Worm (Caenorhabditis elegans) whole organism, young adult: ENCODE results near the gene pot-1.

Experiments
- B0019.2 ChIP-seq: fragments of 200-800 bp; sonication (Bioruptor generic); conservative IDR thresholded peaks from 2 replicates; pipeline ENCODE4 v1.3.6; 2022; ENCODE audit warnings: missing genetic modification reagents, missing genetic modification characterization, missing compliant biosample characterization
- B0035.1 ChIP-seq: sonication (generic microtip); optimal IDR thresholded peaks from 2 replicates; lab custom pipeline; 2016; ENCODE audit warnings: missing genetic modification characterization, mild to moderate bottlenecking, missing compliant biosample characterization, missing genotype, missing genetic modification reagents
- F10E7.11 ChIP-seq: sonication (generic microtip); optimal IDR thresholded peaks from 2 replicates; lab custom pipeline; 2017; ENCODE audit warnings: mild to moderate bottlenecking, missing genetic modification characterization, moderate library complexity, missing compliant biosample characterization
- F37B4.10 ChIP-seq: fragments of 200-800 bp; sonication (Bioruptor generic); IDR thresholded peaks from 2 replicates; pipeline ENCODE4 v1.3.6; 2022; ENCODE audit warnings: missing genetic modification characterization, missing compliant biosample characterization
- F39B2.1 ChIP-seq: fragments of 200-800 bp; sonication (Bioruptor generic); IDR thresholded peaks from 2 replicates; pipeline ENCODE4 v1.3.6; 2022; ENCODE audit warnings: missing genetic modification reagents, missing genetic modification characterization, missing compliant biosample characterization
- F55B11.4 ChIP-seq: sonication (generic microtip); optimal IDR thresholded peaks from 2 replicates; lab custom pipeline; 2016; ENCODE audit warnings: missing compliant biosample characterization, missing genetic modification characterization, borderline replicate concordance; ENCODE audit not compliant: insufficient read depth
- F57C9.4 ChIP-seq: sonication (generic microtip); optimal IDR thresholded peaks from 2 replicates; lab custom pipeline; 2017; ENCODE audit warnings: mild to moderate bottlenecking, missing genetic modification characterization, missing compliant biosample characterization
- K11D2.4 ChIP-seq: fragments of 200-800 bp; sonication (Bioruptor generic); IDR thresholded peaks from 2 replicates; pipeline ENCODE4 v1.3.6; 2022; ENCODE audit warnings: missing genetic modification reagents, missing genetic modification characterization, missing compliant biosample characterization
- K12H6.12 ChIP-seq: fragments of 200-800 bp; sonication (Bioruptor generic); optimal IDR thresholded peaks from 2 replicates; lab custom pipeline; 2018; ENCODE audit warnings: mild to moderate bottlenecking, missing genetic modification characterization, missing compliant biosample characterization
- T26A5.8 ChIP-seq: sonication (generic microtip); optimal IDR thresholded peaks from 2 replicates; lab custom pipeline; 2016; ENCODE audit warnings: missing genetic modification characterization, missing compliant biosample characterization
- Y53G8AR.9 ChIP-seq: fragments of 200-800 bp; sonication (Bioruptor generic); conservative IDR thresholded peaks from 2 replicates; pipeline ENCODE4 v1.3.6; 2022; ENCODE audit warnings: missing genetic modification reagents, missing genetic modification characterization, missing compliant biosample characterization
- ama-1 ChIP-seq, 3 experiments: fragments of 150-350 bp in 1 of 3; sonication (generic microtip) in 2 of 3; optimal IDR thresholded peaks; 2 replicates each; lab custom pipeline; 2014 to 2018; ENCODE audit warnings: missing biosample characterization in 2 of 3, missing genetic modification characterization in 2 of 3, missing genetic modification reagents in 2 of 3
- aptf-3 ChIP-seq: fragments of 200-800 bp; sonication (Bioruptor generic); IDR thresholded peaks from 2 replicates; pipeline ENCODE4 v1.3.6; 2022; ENCODE audit warnings: missing genetic modification characterization, missing compliant biosample characterization
- atf-7 ChIP-seq: sonication (generic microtip); optimal IDR thresholded peaks from 2 replicates; lab custom pipeline; 2017; ENCODE audit warnings: mild to moderate bottlenecking, missing genetic modification characterization, missing compliant biosample characterization
- athp-1 ChIP-seq: sonication (generic microtip); optimal IDR thresholded peaks from 2 replicates; lab custom pipeline; 2017; ENCODE audit warnings: mild to moderate bottlenecking, missing genetic modification characterization, missing compliant biosample characterization
- attf-3 ChIP-seq: fragments of 200-800 bp; sonication (Bioruptor generic); conservative IDR thresholded peaks from 2 replicates; pipeline ENCODE4 v1.3.6; 2022; ENCODE audit warnings: missing genetic modification reagents, missing genetic modification characterization, missing compliant biosample characterization
- attf-5 ChIP-seq: fragments of 200-800 bp; sonication (Bioruptor generic); optimal IDR thresholded peaks from 2 replicates; lab custom pipeline; 2018; ENCODE audit warnings: mild to moderate bottlenecking, missing genetic modification characterization, missing compliant biosample characterization
- ceh-40 ChIP-seq: fragments of 200-800 bp; sonication (Bioruptor generic); IDR thresholded peaks from 2 replicates; pipeline ENCODE4 v1.3.6; 2022; ENCODE audit warnings: missing genetic modification characterization, missing compliant biosample characterization
- ceh-79 ChIP-seq: sonication (generic microtip); optimal IDR thresholded peaks from 2 replicates; lab custom pipeline; 2017; ENCODE audit warnings: mild to moderate bottlenecking, missing genetic modification characterization, missing compliant biosample characterization
- dpl-1 ChIP-seq: fragments of 150-350 bp; optimal IDR thresholded peaks from 2 replicates; lab custom pipeline; 2014; ENCODE audit warnings: missing biosample characterization, missing genetic modification reagents, missing genetic modification characterization
- egl-44 ChIP-seq: fragments of 200-800 bp; sonication (Bioruptor generic); IDR thresholded peaks from 2 replicates; pipeline ENCODE4 v1.3.6; 2022; ENCODE audit warnings: missing genetic modification reagents, missing genetic modification characterization, missing compliant biosample characterization
- ets-4 ChIP-seq: fragments of 200-800 bp; sonication (Bioruptor generic); optimal IDR thresholded peaks from 2 replicates; lab custom pipeline; 2018; ENCODE audit warnings: mild to moderate bottlenecking, missing genetic modification characterization, missing compliant biosample characterization
- fkh-3 ChIP-seq: sonication (generic microtip); optimal IDR thresholded peaks from 2 replicates; lab custom pipeline; 2016; ENCODE audit warnings: mild to moderate bottlenecking, missing genetic modification characterization, missing compliant biosample characterization
- him-1 ChIP-seq: sonication (generic microtip); optimal IDR thresholded peaks from 2 replicates; lab custom pipeline; 2016; ENCODE audit warnings: missing genotype, missing genetic modification reagents, missing genetic modification characterization, missing compliant biosample characterization
- hlh-26 ChIP-seq: fragments of 200-800 bp; sonication (Bioruptor generic); conservative IDR thresholded peaks from 2 replicates; pipeline ENCODE4 v1.3.6; 2022; ENCODE audit warnings: missing genetic modification reagents, missing genetic modification characterization, missing compliant biosample characterization
- hrde-1 ChIP-seq: sonication (generic microtip); optimal IDR thresholded peaks from 2 replicates; lab custom pipeline; 2016; ENCODE audit warnings: missing genetic modification characterization, mild to moderate bottlenecking, missing compliant biosample characterization, moderate library complexity, missing genotype, missing genetic modification reagents, borderline replicate concordance
- hsf-1 ChIP-seq: fragments of 200-800 bp; sonication (Bioruptor generic); IDR thresholded peaks from 2 replicates; pipeline ENCODE4 v1.3.6; 2022; ENCODE audit warnings: missing genetic modification reagents, missing genetic modification characterization, missing compliant biosample characterization
- let-526 ChIP-seq: fragments of 200-800 bp; sonication (Bioruptor generic); IDR thresholded peaks from 2 replicates; pipeline ENCODE4 v1.3.6; 2022; ENCODE audit warnings: missing genetic modification reagents, missing genetic modification characterization, missing compliant biosample characterization
- lin-35 ChIP-seq, 3 experiments: fragments of 150-350 bp in 2 of 3; sonication (generic microtip) in 1 of 3; optimal IDR thresholded peaks; 2 replicates each; lab custom pipeline; 2014 to 2018; ENCODE audit warnings: missing biosample characterization in 3 of 3, missing genetic modification characterization in 3 of 3, missing genetic modification reagents in 3 of 3
- lsl-1 ChIP-seq: fragments of 200-800 bp; sonication (Bioruptor generic); optimal IDR thresholded peaks from 2 replicates; lab custom pipeline; 2018; ENCODE audit warnings: mild to moderate bottlenecking, missing genetic modification characterization, moderate library complexity, missing compliant biosample characterization
- lsy-27 ChIP-seq: sonication (generic microtip); optimal IDR thresholded peaks from 2 replicates; lab custom pipeline; 2017; ENCODE audit warnings: missing genetic modification characterization, mild to moderate bottlenecking, missing compliant biosample characterization, antibody characterized with exemption, missing genotype, borderline replicate concordance; ENCODE audit not compliant: insufficient read depth
- madf-8 ChIP-seq: fragments of 200-800 bp; sonication (Bioruptor generic); conservative IDR thresholded peaks from 2 replicates; pipeline ENCODE4 v1.3.6; 2022; ENCODE audit warnings: missing genetic modification reagents, missing genetic modification characterization, missing compliant biosample characterization
- nfya-2 ChIP-seq: fragments of 200-800 bp; sonication (Bioruptor generic); IDR thresholded peaks from 2 replicates; pipeline ENCODE4 v1.3.6; 2022; ENCODE audit warnings: missing genetic modification reagents, missing genetic modification characterization, missing compliant biosample characterization
- nhr-120 ChIP-seq: fragments of 200-800 bp; sonication (Bioruptor generic); IDR thresholded peaks from 2 replicates; pipeline ENCODE4 v1.3.6; 2022; ENCODE audit warnings: missing genetic modification characterization, missing compliant biosample characterization
- nhr-179 ChIP-seq: sonication (generic microtip); optimal IDR thresholded peaks from 2 replicates; lab custom pipeline; 2016; ENCODE audit warnings: mild to moderate bottlenecking, missing genetic modification characterization, missing compliant biosample characterization
- nhr-90 ChIP-seq: sonication (generic microtip); optimal IDR thresholded peaks from 2 replicates; lab custom pipeline; 2016; ENCODE audit warnings: missing genotype, mild to moderate bottlenecking, missing genetic modification characterization, missing compliant biosample characterization
- pbrm-1 ChIP-seq: fragments of 200-800 bp; sonication (Bioruptor generic); IDR thresholded peaks from 2 replicates; pipeline ENCODE4 v1.3.6; 2022; ENCODE audit warnings: missing genetic modification reagents, missing genetic modification characterization, missing compliant biosample characterization
- pha-4 ChIP-seq: fragments of 150-350 bp; sonication (generic microtip); optimal IDR thresholded peaks from 2 replicates; lab custom pipeline; 2014; ENCODE audit warnings: missing biosample characterization, missing genetic modification reagents, missing genetic modification characterization
- rcor-1 ChIP-seq: fragments of 200-800 bp; sonication (Bioruptor generic); IDR thresholded peaks from 2 replicates; pipeline ENCODE4 v1.3.6; 2022; ENCODE audit warnings: missing genetic modification reagents, missing genetic modification characterization, missing compliant biosample characterization
- rec-8 ChIP-seq, 2 experiments: sonication (generic microtip); optimal IDR thresholded peaks; 2 replicates each; lab custom pipeline; 2016; ENCODE audit warnings: mild to moderate bottlenecking in 2 of 2, missing genetic modification characterization in 2 of 2, missing genetic modification reagents in 2 of 2, missing genotype in 2 of 2, missing biosample characterization in 1 of 2, missing compliant biosample characterization in 1 of 2, moderate library complexity in 1 of 2
- sdz-38 ChIP-seq: sonication (generic microtip); optimal IDR thresholded peaks from 2 replicates; lab custom pipeline; 2016; ENCODE audit warnings: missing genotype, missing genetic modification characterization, missing compliant biosample characterization
- sptf-2 ChIP-seq: fragments of 200-800 bp; sonication (Bioruptor generic); optimal IDR thresholded peaks from 2 replicates; lab custom pipeline; 2018; ENCODE audit warnings: mild to moderate bottlenecking, missing genetic modification characterization, missing compliant biosample characterization
- unc-130 ChIP-seq: sonication (generic microtip); optimal IDR thresholded peaks from 2 replicates; lab custom pipeline; 2016; ENCODE audit warnings: missing genetic modification reagents, missing genetic modification characterization, missing compliant biosample characterization
- unc-62 ChIP-seq: fragments of 150-350 bp; optimal IDR thresholded peaks from 2 replicates; lab custom pipeline; 2014; ENCODE audit warnings: missing biosample characterization, missing genetic modification reagents, missing genetic modification characterization
- zfh-2 ChIP-seq: fragments of 200-800 bp; sonication (Bioruptor generic); conservative IDR thresholded peaks from 2 replicates; pipeline ENCODE4 v1.3.6; 2022; ENCODE audit warnings: missing genetic modification reagents, missing genetic modification characterization, missing compliant biosample characterization
- ztf-22 ChIP-seq: fragments of 200-800 bp; sonication (Bioruptor generic); optimal IDR thresholded peaks from 2 replicates; lab custom pipeline; 2018; ENCODE audit warnings: mild to moderate bottlenecking, missing genetic modification characterization, moderate library complexity, missing compliant biosample characterization
- ztf-28 ChIP-seq: fragments of 200-800 bp; sonication (Bioruptor generic); IDR thresholded peaks from 2 replicates; pipeline ENCODE4 v1.3.6; 2022; ENCODE audit warnings: missing genetic modification reagents, missing genetic modification characterization, missing compliant biosample characterization
- ztf-3 ChIP-seq: fragments of 200-800 bp; sonication (Bioruptor generic); optimal IDR thresholded peaks from 2 replicates; lab custom pipeline; 2018; ENCODE audit warnings: mild to moderate bottlenecking, missing genetic modification characterization, missing compliant biosample characterization

pot-1 gene

DNA sequence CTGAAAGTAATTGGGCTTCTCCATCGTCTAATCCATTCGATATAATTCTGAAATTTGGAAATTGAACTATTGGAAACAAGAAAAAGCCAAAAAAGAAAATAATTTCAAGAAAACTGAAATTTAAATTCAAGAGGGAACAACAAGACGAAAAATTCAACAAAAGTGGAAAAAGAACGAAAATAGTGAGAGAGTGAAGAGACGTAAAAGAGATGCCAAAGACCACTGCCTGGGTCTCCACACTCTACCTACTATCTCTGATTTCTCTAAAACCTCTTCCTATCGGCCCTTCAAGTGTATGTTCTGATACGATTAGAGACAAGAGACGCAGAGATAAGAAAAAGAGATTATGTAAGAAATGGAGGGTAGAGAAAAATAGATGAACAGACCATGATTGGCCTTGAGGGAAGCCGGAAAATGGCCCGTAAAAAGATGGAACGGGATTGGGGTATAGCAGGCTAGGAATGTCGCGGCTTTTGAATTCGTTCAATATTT is 20.3 kb upstream of the pot-1 start, which contains the start of gene ogt-1 (continued):
- TF ChIP-seq ama-1 (optimal IDR thresholded peaks at IDR 0.05; lab: Kevin White, UChicago) (no peak), ama-1 (GFP tag; optimal IDR thresholded peaks at IDR 0.05; lab: Kevin White, UChicago) (no peak), ceh-79 (no peak), madf-8 (no peak), ztf-3 (GFP tag; lab: Kevin White, UChicago) (no peak), him-1 (tag; lab: Kevin White, UChicago) (no peak), K11D2.4 (GFP tag; lab: Robert Waterston, UW) (peak; percentile 58; the same call in 1 of the 2 replicates), athp-1 (tag; lab: Kevin White, UChicago) (peak; percentile 13), Y53G8AR.9 (GFP tag; lab: Robert Waterston, UW) (0 out of 2 replicates have a peak, but pooled peaks have one; percentile 48), B0035.1 (no peak), ceh-40 (GFP tag; lab: Robert Waterston, UW) (no peak), atf-7 (tag; lab: Kevin White, UChicago) (peak; percentile 75), F37B4.10 (no peak), nhr-120 (GFP tag; lab: Robert Waterston, UW) (no peak), nfya-2 (GFP tag; lab: Robert Waterston, UW) (no peak), ets-4 (GFP tag; lab: Kevin White, UChicago) (no peak), nhr-90 (tag; lab: Kevin White, UChicago) (no peak), lsl-1 (GFP tag; lab: Kevin White, UChicago) (no peak), K12H6.12 (tag; lab: Kevin White, UChicago) (peak; percentile 63), pbrm-1 (GFP tag; lab: Robert Waterston, UW) (peak; percentile 42; the same call in 1 of the 2 replicates), let-526 (GFP tag; lab: Robert Waterston, UW) (no peak), dpl-1 (GFP tag; lab: Kevin White, UChicago) (no peak), hrde-1 (tag; lab: Kevin White, UChicago) (no peak), attf-3 (GFP tag; lab: Robert Waterston, UW) (no peak), ztf-22 (GFP tag; lab: Kevin White, UChicago) (no peak), unc-130 (no peak), F10E7.11 (tag; lab: Kevin White, UChicago) (no peak), nhr-179 (tag; lab: Kevin White, UChicago) (no peak), F39B2.1 (GFP tag; lab: Robert Waterston, UW) (no peak), sdz-38 (tag; lab: Kevin White, UChicago) (no peak), sptf-2 (GFP tag; lab: Kevin White, UChicago) (no peak), lsy-27 (tag; lab: Kevin White, UChicago) (no peak), unc-62 (GFP tag; lab: Kevin White, UChicago) (peak; percentile 28), T26A5.8 (no peak), lin-35 (GFP tag; optimal IDR thresholded peaks at IDR 0.05; lab: Kevin White, UChicago) (peak in 1 of 3 experiments; percentile 71), F55B11.4 (no peak), hlh-26 (GFP tag; lab: Robert Waterston, UW) (no peak), egl-44 (GFP tag; lab: Robert Waterston, UW) (no peak), attf-5 (peak; percentile 44), hsf-1 (GFP tag; lab: Robert Waterston, UW) (0 out of 2 replicates have a peak, but pooled peaks have one; percentile 6), F57C9.4 (tag; lab: Kevin White, UChicago) (no peak), rec-8 (tag; optimal IDR thresholded peaks at IDR 0.05; lab: Kevin White, UChicago) (no peak), aptf-3 (GFP tag; lab: Robert Waterston, UW) (no peak), B0019.2 (no peak), pha-4 (tag; lab: Kevin White, UChicago) (no peak), rcor-1 (GFP tag; lab: Robert Waterston, UW) (no peak), ztf-28 (GFP tag; lab: Robert Waterston, UW) (no peak), zfh-2 (no peak), fkh-3 (tag; lab: Kevin White, UChicago) (no peak)
